Worm (Caenorhabditis elegans): ENCODE results near the gene glr-7.

glr-7 gene

DNA sequence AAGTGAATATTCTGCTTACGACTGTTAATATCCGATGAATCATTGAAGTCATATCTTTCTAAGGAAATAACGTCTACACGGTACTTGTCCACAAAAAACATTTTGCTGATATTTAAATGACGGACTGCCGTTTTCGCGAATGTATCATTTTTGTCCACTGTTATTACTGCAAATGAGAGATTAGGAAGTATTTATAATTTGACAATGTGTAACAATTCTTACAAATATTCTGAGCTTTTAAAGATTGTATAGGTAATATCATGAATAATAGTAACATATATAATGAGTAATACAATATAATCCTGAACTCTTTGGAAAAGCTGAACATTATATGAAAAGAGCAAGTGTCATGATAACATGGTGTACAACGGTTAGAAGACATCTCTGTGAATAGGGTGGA is at the start of gene glr-7:
Gene glr-7, minus strand, starts transcription at position 101 of the 400 bp plus-strand sequence.
- no peak for TF ChIP-seq tbx-8 (GFP tag; optimal IDR thresholded peaks at IDR 0.05)
- TF ChIP-seq unc-39 (tag; optimal IDR thresholded peaks at IDR 0.05), result no peak
- TF ChIP-seq cnd-1 (tag; optimal IDR thresholded peaks at IDR 0.05), result no peak
- TF ChIP-seq nhr-2 (tag; optimal IDR thresholded peaks at IDR 0.05), result no peak
- TF ChIP-seq elt-3 (tag; optimal IDR thresholded peaks at IDR 0.05), result no peak
- no peak for TF ChIP-seq blmp-1 (tag; optimal IDR thresholded peaks at IDR 0.05)
- no peak for TF ChIP-seq bed-3 (GFP tag; optimal IDR thresholded peaks at IDR 0.05)
- no peak for TF ChIP-seq elt-1 (tag; optimal IDR thresholded peaks at IDR 0.05; ENCODE audit: borderline replicate concordance, insufficient read depth)
- TF ChIP-seq nhr-76 (tag; optimal IDR thresholded peaks at IDR 0.05), result no peak
- no peak for TF ChIP-seq zip-8 (tag; optimal IDR thresholded peaks at IDR 0.05)
- TF ChIP-seq M03D4.4 (tag; optimal IDR thresholded peaks at IDR 0.05), result no peak
- TF ChIP-seq ceh-83 (GFP tag; optimal IDR thresholded peaks at IDR 0.05), result no peak
- no peak for TF ChIP-seq ceh-39 (tag; optimal IDR thresholded peaks at IDR 0.05)
- TF ChIP-seq ces-1 (GFP tag; optimal IDR thresholded peaks at IDR 0.05), result no peak
- TF ChIP-seq ham-2 (GFP tag; optimal IDR thresholded peaks at IDR 0.05), result no peak
- TF ChIP-seq nhr-28 (tag; optimal IDR thresholded peaks at IDR 0.05), result no peak
- TF ChIP-seq nhr-12 (tag; optimal IDR thresholded peaks at IDR 0.05), result no peak

DNA sequence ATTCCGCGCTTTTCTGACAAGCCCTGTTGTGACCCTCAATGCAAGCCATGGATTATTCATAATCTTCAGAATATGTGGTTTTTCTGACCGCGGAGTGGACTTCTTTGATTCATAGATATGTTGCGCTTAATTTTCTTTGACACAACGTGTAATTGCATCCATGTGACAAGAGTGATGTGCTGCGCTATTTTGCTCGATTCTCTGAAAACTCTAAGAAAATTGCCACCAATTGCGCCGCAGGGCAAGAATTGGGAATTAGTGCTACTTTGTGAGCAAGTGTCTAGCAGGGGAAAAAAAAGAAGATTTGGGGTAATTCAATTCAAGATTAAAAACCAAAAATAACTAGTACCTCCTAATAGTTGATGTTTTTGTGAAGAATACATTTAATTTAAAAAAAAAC is 44.4 kb upstream of the glr-7 start:
- no peak for TF ChIP-seq zip-8 (tag; optimal IDR thresholded peaks at IDR 0.05)
- no peak for TF ChIP-seq mls-2 (tag; optimal IDR thresholded peaks at IDR 0.05)
- TF ChIP-seq mep-1 (tag; optimal IDR thresholded peaks at IDR 0.05), result no peak
- TF ChIP-seq lsy-2 (tag; optimal IDR thresholded peaks at IDR 0.05), result no peak
- no peak for TF ChIP-seq ces-1 (GFP tag; optimal IDR thresholded peaks at IDR 0.05)
- TF ChIP-seq lin-13 (tag; optimal IDR thresholded peaks at IDR 0.05), result no peak
- TF ChIP-seq hlh-1 (tag; optimal IDR thresholded peaks at IDR 0.05), result no peak
- TF ChIP-seq tbx-8 (GFP tag; optimal IDR thresholded peaks at IDR 0.05), result no peak
- TF ChIP-seq M03D4.4 (tag; optimal IDR thresholded peaks at IDR 0.05), result no peak
- no peak for TF ChIP-seq elt-1 (tag; optimal IDR thresholded peaks at IDR 0.05; ENCODE audit: borderline replicate concordance, insufficient read depth)
- TF ChIP-seq bed-3 (GFP tag; optimal IDR thresholded peaks at IDR 0.05), result no peak
- TF ChIP-seq ceh-43 (GFP tag; optimal IDR thresholded peaks at IDR 0.05), result no peak
- TF ChIP-seq ceh-39 (tag; optimal IDR thresholded peaks at IDR 0.05), result no peak
- no peak for TF ChIP-seq snpc-4 (tag; optimal IDR thresholded peaks at IDR 0.05)

DNA sequence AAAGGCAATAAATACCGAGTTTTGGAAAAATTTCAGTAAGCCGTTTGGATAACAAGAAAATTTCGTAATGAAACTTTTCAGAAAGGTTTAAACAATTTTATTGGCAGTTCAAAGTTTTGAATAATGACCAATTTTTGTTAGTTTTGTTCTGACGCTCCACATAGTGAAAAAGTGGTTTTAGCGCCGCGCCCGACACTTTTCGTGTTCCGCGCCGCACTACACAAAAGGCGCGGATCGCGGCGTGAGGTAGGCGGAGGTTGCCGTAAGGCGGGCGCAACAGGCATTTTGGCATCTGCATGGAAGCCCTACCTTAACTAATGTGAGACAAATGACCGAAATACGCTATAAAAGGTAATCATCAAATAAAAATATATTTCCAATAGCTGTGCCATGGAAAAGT is 42.1 kb upstream of the glr-7 start:
- no peak for TF ChIP-seq M03D4.4 (tag; optimal IDR thresholded peaks at IDR 0.05)
- no peak for TF ChIP-seq pha-4 (tag; optimal IDR thresholded peaks at IDR 0.05)
- TF ChIP-seq unc-39 (tag; optimal IDR thresholded peaks at IDR 0.05), result no peak
- TF ChIP-seq unc-62 (GFP tag; optimal IDR thresholded peaks at IDR 0.05), result no peak
- no peak for TF ChIP-seq zip-8 (tag; optimal IDR thresholded peaks at IDR 0.05)
- TF ChIP-seq nhr-237 (tag; optimal IDR thresholded peaks at IDR 0.05), result no peak
- no peak for TF ChIP-seq hlh-1 (tag; optimal IDR thresholded peaks at IDR 0.05)
- TF ChIP-seq elt-3 (tag; optimal IDR thresholded peaks at IDR 0.05), result no peak
- TF ChIP-seq tbx-8 (GFP tag; optimal IDR thresholded peaks at IDR 0.05), result no peak
- no peak for TF ChIP-seq lin-13 (tag; optimal IDR thresholded peaks at IDR 0.05)
- no peak for TF ChIP-seq flh-1 (GFP tag; optimal IDR thresholded peaks at IDR 0.05)
- no peak for TF ChIP-seq lin-32 (GFP tag; optimal IDR thresholded peaks at IDR 0.05)
- TF ChIP-seq ham-2 (GFP tag; optimal IDR thresholded peaks at IDR 0.05), result no peak
- TF ChIP-seq nhr-28 (tag; optimal IDR thresholded peaks at IDR 0.05), result no peak
- no peak for TF ChIP-seq blmp-1 (tag; optimal IDR thresholded peaks at IDR 0.05)
- no peak for TF ChIP-seq ceh-39 (tag; optimal IDR thresholded peaks at IDR 0.05)
- no peak for TF ChIP-seq snpc-4 (tag; optimal IDR thresholded peaks at IDR 0.05)
- TF ChIP-seq cnd-1 (tag; optimal IDR thresholded peaks at IDR 0.05), result no peak
- no peak for TF ChIP-seq ces-1 (GFP tag; optimal IDR thresholded peaks at IDR 0.05)
- no peak for TF ChIP-seq drap-1 (GFP tag; optimal IDR thresholded peaks at IDR 0.05)

DNA sequence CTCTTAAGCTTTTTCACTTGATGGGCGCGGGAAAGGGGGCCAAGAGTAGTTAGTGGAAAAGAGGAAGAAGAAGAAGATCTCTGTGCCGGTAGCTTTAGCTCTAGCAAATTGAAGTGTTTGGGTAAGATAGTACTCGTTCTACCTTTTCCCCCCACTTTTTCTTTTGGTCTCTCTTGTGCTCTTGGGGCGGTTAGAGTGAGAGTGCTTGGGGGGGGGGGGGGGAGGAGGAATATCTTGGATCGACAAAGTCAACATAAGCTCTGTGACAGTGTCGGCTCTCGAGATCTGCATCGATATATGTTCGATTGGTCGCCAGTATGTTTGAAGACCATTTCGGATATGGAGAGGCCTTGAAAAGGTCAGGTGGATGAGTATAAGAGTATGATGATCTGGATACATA is 40.1 kb upstream of the glr-7 start, which contains the start of gene fox-1:
Gene fox-1, minus strand, starts transcription at position 101 of the 400 bp plus-strand sequence.
- TF ChIP-seq M03D4.4 (tag; optimal IDR thresholded peaks at IDR 0.05), result peak; percentile 1
- no peak for TF ChIP-seq lin-32 (GFP tag; optimal IDR thresholded peaks at IDR 0.05)
- TF ChIP-seq sptf-1 (tag; optimal IDR thresholded peaks at IDR 0.05), result peak; percentile 16

DNA sequence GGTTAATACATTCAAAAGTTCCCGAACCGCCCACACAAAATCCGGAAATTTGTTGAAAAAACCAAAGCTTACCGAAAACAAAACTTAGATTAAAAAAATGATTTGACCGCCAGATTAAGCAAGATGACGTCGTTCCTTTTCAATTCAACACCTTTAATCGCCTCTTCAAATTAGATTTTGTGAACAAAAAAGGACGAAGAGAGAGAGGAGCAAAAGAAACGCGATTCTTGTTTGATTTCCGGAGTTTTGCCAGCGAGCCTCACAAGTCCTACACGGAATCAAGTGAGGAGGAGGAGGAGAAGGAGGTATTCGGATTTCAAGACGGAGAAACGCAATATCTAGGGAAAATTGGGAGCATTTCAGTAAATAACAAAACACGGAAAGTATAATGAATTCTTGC is 37.8 kb upstream of the glr-7 start:
- TF ChIP-seq mls-2 (tag; optimal IDR thresholded peaks at IDR 0.05), result no peak
- no peak for TF ChIP-seq flh-1 (GFP tag; optimal IDR thresholded peaks at IDR 0.05)
- no peak for TF ChIP-seq pha-4 (tag; optimal IDR thresholded peaks at IDR 0.05)
- no peak for TF ChIP-seq ztf-11 (tag; optimal IDR thresholded peaks at IDR 0.05)
- no peak for TF ChIP-seq mab-5 (tag; optimal IDR thresholded peaks at IDR 0.05)
- no peak for TF ChIP-seq lin-32 (GFP tag; optimal IDR thresholded peaks at IDR 0.05)
- no peak for TF ChIP-seq ces-1 (GFP tag; optimal IDR thresholded peaks at IDR 0.05)
- no peak for TF ChIP-seq nhr-237 (tag; optimal IDR thresholded peaks at IDR 0.05)
- no peak for TF ChIP-seq cnd-1 (tag; optimal IDR thresholded peaks at IDR 0.05)
- TF ChIP-seq nhr-2 (tag; optimal IDR thresholded peaks at IDR 0.05), result no peak
- TF ChIP-seq lin-13 (tag; optimal IDR thresholded peaks at IDR 0.05), result no peak
- no peak for TF ChIP-seq unc-62 (GFP tag; optimal IDR thresholded peaks at IDR 0.05)
- TF ChIP-seq nhr-12 (tag; optimal IDR thresholded peaks at IDR 0.05), result no peak
- no peak for TF ChIP-seq elt-1 (tag; optimal IDR thresholded peaks at IDR 0.05; ENCODE audit: borderline replicate concordance, insufficient read depth)
- TF ChIP-seq unc-39 (tag; optimal IDR thresholded peaks at IDR 0.05), result no peak
- no peak for TF ChIP-seq ceh-43 (GFP tag; optimal IDR thresholded peaks at IDR 0.05)
- TF ChIP-seq snpc-4 (tag; optimal IDR thresholded peaks at IDR 0.05), result no peak
- TF ChIP-seq ham-2 (GFP tag; optimal IDR thresholded peaks at IDR 0.05), result no peak
- TF ChIP-seq unc-120 (tag; optimal IDR thresholded peaks at IDR 0.05; ENCODE audit: poor library complexity, severe bottlenecking), result no peak
